Fruit fly (Drosophila melanogaster): Measurements from ENCODE around the gene Taf10b.
A peak's percentile ranks its signal among the peaks of the same experiment; 100 is the strongest.

Gene Taf10b

DNA sequence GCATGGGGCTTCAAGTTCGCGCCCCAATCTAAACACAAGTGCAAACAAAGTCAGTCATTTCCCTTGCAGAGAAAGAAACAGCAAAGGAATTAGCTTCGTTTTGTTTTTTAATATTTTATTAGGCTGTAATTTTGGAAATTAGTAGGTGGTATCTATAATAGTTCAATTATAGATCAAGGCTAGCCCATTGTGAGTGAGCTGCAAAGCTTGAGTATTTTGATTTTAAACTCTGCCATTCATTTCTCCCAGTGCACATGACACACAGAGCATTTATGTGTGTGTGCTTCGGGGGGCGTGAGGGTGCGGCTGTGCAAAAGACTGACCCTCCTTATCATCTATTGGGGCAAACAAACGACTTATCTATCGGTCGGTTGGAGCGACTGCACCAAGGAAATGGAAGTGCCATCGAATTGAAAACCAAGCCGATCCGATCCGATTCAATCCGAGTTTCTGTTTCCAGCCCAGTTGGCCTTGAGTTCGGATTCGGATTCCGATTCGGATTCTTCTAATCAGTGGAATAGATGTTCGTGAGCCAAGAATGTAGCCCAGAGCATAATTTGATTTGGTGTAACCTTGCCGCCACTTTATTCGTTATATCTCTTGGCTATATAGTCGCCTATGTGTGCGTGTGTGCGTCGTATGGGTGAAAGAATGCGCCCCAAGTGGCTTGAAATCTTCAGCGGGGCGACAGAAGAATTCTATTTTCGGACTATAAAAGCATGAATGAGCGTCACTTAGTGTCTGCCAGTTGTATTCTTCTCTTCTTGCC is 36.1 kb downstream of the Taf10b start (continued):
- TF ChIP-seq TFAM (GFP tag; optimal IDR thresholded peaks at IDR 0.05), result no peak
- TF ChIP-seq CG2120 (GFP tag; optimal IDR thresholded peaks at IDR 0.05), result peak; percentile 22
- TF ChIP-seq eyg (GFP tag; optimal IDR thresholded peaks at IDR 0.05), result peak; percentile 9
- TF ChIP-seq CG6813 (GFP tag; optimal IDR thresholded peaks at IDR 0.05), result no peak
- TF ChIP-seq lmd (GFP tag; IDR thresholded peaks at IDR 0.05), result peak; percentile 57
- TF ChIP-seq Meics (GFP tag; optimal IDR thresholded peaks at IDR 0.05), result peak; percentile 33
- TF ChIP-seq sug (tag; optimal IDR thresholded peaks at IDR 0.05), result peak; percentile 35
- TF ChIP-seq Hey (tag; optimal IDR thresholded peaks at IDR 0.05), result no peak
- no peak for TF ChIP-seq Side (GFP tag; optimal IDR thresholded peaks at IDR 0.05)
- TF ChIP-seq stc (GFP tag; IDR thresholded peaks at IDR 0.05), result peak; percentile 31; the same call in 1 of the 2 replicates
- peak; percentile 27 for TF ChIP-seq HLH3B (GFP tag; IDR thresholded peaks at IDR 0.05)
- 0 out of 3 replicates have a peak, but pooled peaks have one; percentile 41 for TF ChIP-seq so (GFP tag; IDR thresholded peaks at IDR 0.05)
- TF ChIP-seq CG12104 (GFP tag; optimal IDR thresholded peaks at IDR 0.05), result no peak
- TF ChIP-seq gce (GFP tag; IDR thresholded peaks at IDR 0.05), result 0 out of 3 replicates have a peak, but pooled peaks have one; percentile 34
- peak; percentile 94 for TF ChIP-seq sd (tag; optimal IDR thresholded peaks at IDR 0.05)
- TF ChIP-seq CG11723 (GFP tag; optimal IDR thresholded peaks at IDR 0.05), result peak; percentile 16
- no peak for TF ChIP-seq nerfin-1 (tag; optimal IDR thresholded peaks at IDR 0.05)
- TF ChIP-seq bigmax (GFP tag; optimal IDR thresholded peaks at IDR 0.05), result no peak
- peak; percentile 0 for TF ChIP-seq Six4 (GFP tag; optimal IDR thresholded peaks at IDR 0.05)
- TF ChIP-seq unpg (GFP tag; optimal IDR thresholded peaks at IDR 0.05), result peak; percentile 29
- TF ChIP-seq dysf (GFP tag; IDR thresholded peaks at IDR 0.05), result peak; percentile 39; the same call in 1 of the 3 replicates
- TF ChIP-seq CG17359 (tag; optimal IDR thresholded peaks at IDR 0.05), result peak; percentile 48
- peak; percentile 26; the same call in 1 of the 2 replicates for TF ChIP-seq CG9932 (GFP tag; IDR thresholded peaks at IDR 0.05)
- TF ChIP-seq Camta (GFP tag; optimal IDR thresholded peaks at IDR 0.05), result no peak
- TF ChIP-seq Dref (GFP tag; IDR thresholded peaks at IDR 0.05), result no peak
- peak; percentile 47; the same call in 1 of the 3 replicates for TF ChIP-seq ase (GFP tag; IDR thresholded peaks at IDR 0.05)
- TF ChIP-seq Gug (GFP tag; IDR thresholded peaks at IDR 0.05), result 0 out of 4 replicates have a peak, but pooled peaks have one; percentile 22
- TF ChIP-seq ftz-f1 (GFP tag; optimal IDR thresholded peaks at IDR 0.05), result peak; percentile 63
- no peak for TF ChIP-seq gcm (GFP tag; optimal IDR thresholded peaks at IDR 0.05)
- TF ChIP-seq NC2β (GFP tag; optimal IDR thresholded peaks at IDR 0.05), result peak; percentile 11
- TF ChIP-seq CG2678 (tag; optimal IDR thresholded peaks at IDR 0.05), result peak; percentile 38
- TF ChIP-seq CG2712 (tag; optimal IDR thresholded peaks at IDR 0.05), result peak; percentile 60
- no peak for TF ChIP-seq CG7745 (tag; optimal IDR thresholded peaks at IDR 0.05)
- TF ChIP-seq CG32772 (GFP tag; IDR thresholded peaks at IDR 0.05), result peak; percentile 64
- peak; percentile 50 for TF ChIP-seq Blimp-1 (GFP tag; optimal IDR thresholded peaks at IDR 0.05)
- TF ChIP-seq crol (GFP tag; IDR thresholded peaks at IDR 0.05), result peak; percentile 47; the same call in 1 of the 2 replicates
- no peak for TF ChIP-seq her (GFP tag; optimal IDR thresholded peaks at IDR 0.05)
- peak; percentile 40 for TF ChIP-seq lab (GFP tag; optimal IDR thresholded peaks at IDR 0.05)
- no peak for TF ChIP-seq CG43689 (GFP tag; IDR thresholded peaks at IDR 0.05)
- TF ChIP-seq Aef1 (GFP tag; IDR thresholded peaks at IDR 0.05), result 0 out of 3 replicates have a peak, but pooled peaks have one; percentile 25
- peak; percentile 38 for TF ChIP-seq CG18262 (tag; optimal IDR thresholded peaks at IDR 0.05)
- no peak for TF ChIP-seq Dip3 (GFP tag; optimal IDR thresholded peaks at IDR 0.05)
- 0 out of 2 replicates have a peak, but pooled peaks have one; percentile 24 for TF ChIP-seq Gsc (GFP tag; IDR thresholded peaks at IDR 0.05)
- TF ChIP-seq CG4730 (GFP tag; IDR thresholded peaks at IDR 0.05), result peak; percentile 62; the same call in 1 of the 2 replicates
- peak; percentile 68 for TF ChIP-seq dmrt99B (tag; optimal IDR thresholded peaks at IDR 0.05)
- no peak for TF ChIP-seq prd (optimal IDR thresholded peaks at IDR 0.05)
- TF ChIP-seq prd (GFP tag; IDR thresholded peaks at IDR 0.05), result peak; percentile 71
- TF ChIP-seq CG4707 (GFP tag; optimal IDR thresholded peaks at IDR 0.05), result no peak
- TF ChIP-seq CG1529 (GFP tag; optimal IDR thresholded peaks at IDR 0.05), result no peak

All from whole organism, embryonic.